Fruit fly (Drosophila melanogaster) whole organism: ENCODE results near the gene Lrr47.

ENCODE experiments used
- CG8478 ChIP-seq: fragments of >200 bp; optimal IDR thresholded peaks from 2 replicates; lab custom pipeline; 2018; ENCODE audit warnings: inconsistent platforms
- Dll ChIP-seq: fragments of >200 bp; optimal IDR thresholded peaks from 2 replicates; lab custom pipeline; 2017
- psq ChIP-seq: fragments of >200 bp; optimal IDR thresholded peaks from 2 replicates; lab custom pipeline; 2017

dm6 chr2L:10531521-10531920, 14.4 kb downstream of the Lrr47 start, which contains the start of gene CG18301:
- no peak for TF ChIP-seq CG8478
- TF ChIP-seq psq = no peak
- no peak for TF ChIP-seq Dll (lab: Kevin White, UChicago)
